Fruit fly (Drosophila melanogaster) whole organism, embryonic: ENCODE measurements around the gene Atg6.

Experiments used
- Asciz ChIP-seq: fragments of 200-800 bp; sonication (Bioruptor generic); optimal IDR thresholded peaks from 2 replicates; lab custom pipeline; 2017; ENCODE audit warnings: missing biosample characterization, mild to moderate bottlenecking, missing genetic modification characterization, missing genetic modification reagents
- Blimp-1 ChIP-seq: fragments of 200-800 bp; sonication (Bioruptor generic); optimal IDR thresholded peaks from 3 replicates; lab custom pipeline; 2018; ENCODE audit warnings: missing biosample characterization, missing genetic modification characterization, mild to moderate bottlenecking, moderate library complexity, missing genetic modification reagents
- CG10959 ChIP-seq: fragments of 200-800 bp; sonication (Bioruptor generic); IDR thresholded peaks from 2 replicates; pipeline ENCODE4 v1.3.6; 2022; ENCODE audit warnings: missing biosample characterization, missing genetic modification characterization
- CG12299 ChIP-seq: fragments of 200-800 bp; sonication (Bioruptor generic); optimal IDR thresholded peaks from 2 replicates; lab custom pipeline; 2018; ENCODE audit warnings: missing biosample characterization, mild to moderate bottlenecking, missing genetic modification characterization
- CG14860 ChIP-seq: fragments of 200-800 bp; sonication (Bioruptor generic); IDR thresholded peaks from 3 replicates; pipeline ENCODE4 v1.3.6; 2022; ENCODE audit warnings: missing biosample characterization, missing genetic modification characterization; ENCODE audit not compliant: partially characterized antibody
- CG1602 ChIP-seq: fragments of 200-800 bp; sonication (Bioruptor generic); optimal IDR thresholded peaks from 3 replicates; lab custom pipeline; 2016; ENCODE audit warnings: missing biosample characterization, missing genetic modification characterization
- CG16779 ChIP-seq: fragments of 200-800 bp; sonication (Bioruptor generic); IDR thresholded peaks from 2 replicates; pipeline ENCODE4 v1.3.6; 2022; ENCODE audit warnings: missing biosample characterization, missing genetic modification characterization
- CG17385 ChIP-seq: fragments of 200-800 bp; sonication (Bioruptor generic); optimal IDR thresholded peaks from 3 replicates; lab custom pipeline; 2018; ENCODE audit warnings: missing biosample characterization, mild to moderate bottlenecking, missing genetic modification characterization
- CG1792 ChIP-seq: fragments of 200-800 bp; sonication (Bioruptor generic); optimal IDR thresholded peaks from 2 replicates; lab custom pipeline; 2016; ENCODE audit warnings: missing biosample characterization, missing genetic modification characterization
- CG1832 ChIP-seq: fragments of 200-800 bp; sonication (Bioruptor generic); optimal IDR thresholded peaks from 2 replicates; lab custom pipeline; 2017; ENCODE audit warnings: missing biosample characterization, mild to moderate bottlenecking, missing genetic modification characterization, inconsistent platforms
- CG2129 ChIP-seq: fragments of 200-800 bp; sonication (Bioruptor generic); IDR thresholded peaks from 2 replicates; pipeline ENCODE4 v1.3.6; 2022; ENCODE audit warnings: missing biosample characterization, missing genetic modification characterization; ENCODE audit not compliant: partially characterized antibody
- CG3407 ChIP-seq: fragments of 200-800 bp; sonication (Bioruptor generic); optimal IDR thresholded peaks from 2 replicates; lab custom pipeline; 2018; ENCODE audit warnings: missing biosample characterization, mild to moderate bottlenecking, missing genetic modification characterization
- CG3847 ChIP-seq: fragments of 200-800 bp; sonication (Bioruptor generic); IDR thresholded peaks from 2 replicates; pipeline ENCODE4 v1.3.6; 2022; ENCODE audit warnings: missing biosample characterization, missing genetic modification characterization
- CG5180 ChIP-seq: fragments of 200-800 bp; sonication (Bioruptor generic); optimal IDR thresholded peaks from 3 replicates; lab custom pipeline; 2017; ENCODE audit warnings: missing biosample characterization, missing genetic modification characterization, mild to moderate bottlenecking, moderate library complexity, missing genetic modification reagents
- Dp ChIP-seq: fragments of 200-800 bp; sonication (Bioruptor generic); optimal IDR thresholded peaks from 2 replicates; lab custom pipeline; 2018; ENCODE audit warnings: missing biosample characterization, mild to moderate bottlenecking, missing genetic modification characterization, moderate library complexity
- Fer1 ChIP-seq: fragments of 200-800 bp; sonication (Bioruptor generic); optimal IDR thresholded peaks from 2 replicates; lab custom pipeline; 2017; ENCODE audit warnings: missing biosample characterization, mild to moderate bottlenecking, missing genetic modification characterization
- Gsc ChIP-seq: fragments of 200-800 bp; sonication (Bioruptor generic); IDR thresholded peaks from 2 replicates; pipeline ENCODE4 v1.3.6; 2022; ENCODE audit warnings: missing biosample characterization, missing genetic modification characterization
- HmgZ ChIP-seq: fragments of 200-800 bp; sonication (Bioruptor generic); optimal IDR thresholded peaks from 2 replicates; lab custom pipeline; 2018; ENCODE audit warnings: missing biosample characterization, mild to moderate bottlenecking, missing genetic modification characterization
- Hmx ChIP-seq: fragments of 200-800 bp; sonication (Bioruptor generic); optimal IDR thresholded peaks from 2 replicates; lab custom pipeline; 2016; ENCODE audit warnings: missing biosample characterization, missing genetic modification characterization
- Hr3 ChIP-seq: fragments of 200-800 bp; sonication (Bioruptor generic); optimal IDR thresholded peaks from 3 replicates; lab custom pipeline; 2016; ENCODE audit warnings: missing biosample characterization, missing genetic modification characterization
- Hsf ChIP-seq: fragments of 200-800 bp; sonication (Bioruptor generic); optimal IDR thresholded peaks from 3 replicates; lab custom pipeline; 2016; ENCODE audit warnings: missing biosample characterization, missing genetic modification characterization
- Lim3 ChIP-seq: fragments of 200-800 bp; sonication (Bioruptor generic); IDR thresholded peaks from 2 replicates; pipeline ENCODE4 v1.3.6; 2022; ENCODE audit warnings: missing biosample characterization, missing genetic modification characterization
- MTF-1 ChIP-seq: fragments of 200-800 bp; sonication (Bioruptor generic); optimal IDR thresholded peaks from 2 replicates; lab custom pipeline; 2018; ENCODE audit warnings: missing biosample characterization, mild to moderate bottlenecking, missing genetic modification characterization, borderline replicate concordance
- Nf-YA ChIP-seq: fragments of 200-800 bp; sonication (Bioruptor generic); IDR thresholded peaks from 2 replicates; pipeline ENCODE4 v1.3.6; 2022; ENCODE audit warnings: missing biosample characterization, missing genetic modification characterization
- Nf-YB ChIP-seq: fragments of 200-800 bp; sonication (Bioruptor generic); optimal IDR thresholded peaks from 3 replicates; lab custom pipeline; 2019; ENCODE audit warnings: missing biosample characterization, mild to moderate bottlenecking, missing genetic modification characterization, moderate library complexity
- Poxn ChIP-seq: fragments of 200-800 bp; sonication (Bioruptor generic); IDR thresholded peaks from 2 replicates; pipeline ENCODE4 v1.3.6; 2022; ENCODE audit warnings: missing biosample characterization, missing genetic modification characterization
- Side ChIP-seq: fragments of 200-800 bp; sonication (Bioruptor generic); optimal IDR thresholded peaks from 2 replicates; lab custom pipeline; 2016; ENCODE audit warnings: missing biosample characterization, missing genetic modification characterization
- Sin3A ChIP-seq: fragments of >200 bp; optimal IDR thresholded peaks from 2 replicates; lab custom pipeline; 2018
- TFAM ChIP-seq: fragments of 200-800 bp; sonication (Bioruptor generic); optimal IDR thresholded peaks from 2 replicates; lab custom pipeline; 2017; ENCODE audit warnings: missing biosample characterization, missing genetic modification characterization, inconsistent platforms
- Vsx1 ChIP-seq: fragments of 200-800 bp; sonication (Bioruptor generic); optimal IDR thresholded peaks from 2 replicates; lab custom pipeline; 2017; ENCODE audit warnings: missing biosample characterization, mild to moderate bottlenecking, missing genetic modification characterization, missing genetic modification reagents
- ara ChIP-seq: fragments of 200-800 bp; sonication (Bioruptor generic); IDR thresholded peaks from 2 replicates; pipeline ENCODE4 v1.3.6; 2022; ENCODE audit warnings: missing biosample characterization, missing genetic modification characterization
- ash1 ChIP-seq: fragments of 200-800 bp; sonication (Bioruptor generic); optimal IDR thresholded peaks from 2 replicates; lab custom pipeline; 2018; ENCODE audit warnings: missing biosample characterization, mild to moderate bottlenecking, missing genetic modification characterization
- cato ChIP-seq: fragments of 200-800 bp; sonication (Bioruptor generic); optimal IDR thresholded peaks from 2 replicates; lab custom pipeline; 2016; ENCODE audit warnings: missing biosample characterization, missing genetic modification characterization, borderline replicate concordance
- croc ChIP-seq: fragments of 200-800 bp; sonication (Bioruptor generic); conservative IDR thresholded peaks from 3 replicates; pipeline ENCODE4 v1.3.6; 2022; ENCODE audit warnings: missing biosample characterization, missing genetic modification characterization
- dan ChIP-seq: fragments of 200-800 bp; sonication (Bioruptor generic); IDR thresholded peaks from 2 replicates; pipeline ENCODE4 v1.3.6; 2022; ENCODE audit warnings: missing biosample characterization, missing genetic modification characterization
- grn ChIP-seq: fragments of 200-800 bp; sonication (Bioruptor generic); optimal IDR thresholded peaks from 3 replicates; lab custom pipeline; 2017; ENCODE audit warnings: missing biosample characterization, missing genetic modification characterization
- oc ChIP-seq: fragments of 200-800 bp; sonication (Bioruptor generic); optimal IDR thresholded peaks from 2 replicates; lab custom pipeline; 2018; ENCODE audit warnings: missing biosample characterization, mild to moderate bottlenecking, missing genetic modification characterization, moderate library complexity
- odd ChIP-seq: fragments of 200-800 bp; sonication (Bioruptor generic); optimal IDR thresholded peaks from 2 replicates; lab custom pipeline; 2017; ENCODE audit warnings: missing biosample characterization, mild to moderate bottlenecking, missing genetic modification characterization
- onecut ChIP-seq: fragments of 200-800 bp; sonication (Bioruptor generic); IDR thresholded peaks from 2 replicates; pipeline ENCODE4 v1.3.6; 2022; ENCODE audit warnings: missing biosample characterization, missing genetic modification characterization
- phol ChIP-seq: fragments of 200-800 bp; sonication (Bioruptor generic); optimal IDR thresholded peaks from 3 replicates; lab custom pipeline; 2018; ENCODE audit warnings: missing biosample characterization, mild to moderate bottlenecking, missing genetic modification characterization, moderate library complexity
- prd ChIP-seq, 3 experiments: fragments of >200 bp in 2 of 3; fragments of 200-800 bp in 1 of 3; sonication (Bioruptor generic) in 1 of 3; optimal IDR thresholded peaks in 2 of 3; IDR thresholded peaks in 1 of 3; 2 replicates in 2 of 3; 3 replicates in 1 of 3; pipeline versions ENCODE4 v1.3.6 to Lab custom; 2017 to 2022; ENCODE audit warnings: missing biosample characterization in 1 of 3, missing genetic modification characterization in 1 of 3
- ranshi ChIP-seq: fragments of 200-800 bp; sonication (Bioruptor generic); IDR thresholded peaks from 2 replicates; pipeline ENCODE4 v1.3.6; 2022; ENCODE audit warnings: missing biosample characterization, missing genetic modification characterization
- sisA ChIP-seq: fragments of 200-800 bp; sonication (Bioruptor generic); IDR thresholded peaks from 2 replicates; pipeline ENCODE4 v1.3.6; 2022; ENCODE audit warnings: missing biosample characterization, missing genetic modification characterization
- so ChIP-seq: fragments of 200-800 bp; sonication (Bioruptor generic); IDR thresholded peaks from 3 replicates; pipeline ENCODE4 v1.3.6; 2022; ENCODE audit warnings: missing biosample characterization, missing genetic modification characterization
- sob ChIP-seq: fragments of 200-800 bp; sonication (Bioruptor generic); IDR thresholded peaks from 2 replicates; pipeline ENCODE4 v1.3.6; 2022; ENCODE audit warnings: missing biosample characterization, missing genetic modification characterization
- sug ChIP-seq: fragments of 200-800 bp; optimal IDR thresholded peaks from 2 replicates; lab custom pipeline; 2019; ENCODE audit warnings: missing biosample characterization, mild to moderate bottlenecking, missing genetic modification characterization, moderate library complexity
- tna ChIP-seq: fragments of 200-800 bp; sonication (Bioruptor generic); IDR thresholded peaks from 2 replicates; pipeline ENCODE4 v1.3.6; 2022; ENCODE audit warnings: missing biosample characterization, missing genetic modification characterization; ENCODE audit not compliant: partially characterized antibody
- vnd ChIP-seq: fragments of 200-800 bp; sonication (Bioruptor generic); IDR thresholded peaks from 3 replicates; pipeline ENCODE4 v1.3.6; 2022; ENCODE audit warnings: missing biosample characterization, missing genetic modification characterization; ENCODE audit not compliant: partially characterized antibody
- zfh2 ChIP-seq: fragments of 200-800 bp; sonication (Bioruptor generic); optimal IDR thresholded peaks from 2 replicates; lab custom pipeline; 2016; ENCODE audit warnings: missing biosample characterization, missing genetic modification characterization

Atg6 gene

dm6 chr3R:24006449-24007159, 44.0 kb downstream of the Atg6 start (continued):
- no peak for TF ChIP-seq zfh2 (GFP tag; lab: Kevin White, UChicago)
- no peak for TF ChIP-seq CG1602 (GFP tag; lab: Kevin White, UChicago)
- no peak for TF ChIP-seq tna (GFP tag; lab: Robert Waterston, UW)
- no peak for TF ChIP-seq CG5180 (GFP tag; lab: Kevin White, UChicago)
- no peak for TF ChIP-seq Vsx1
- TF ChIP-seq sob (GFP tag; lab: Robert Waterston, UW), result no peak
- TF ChIP-seq Lim3 (GFP tag; lab: Robert Waterston, UW), result no peak
- TF ChIP-seq ara, result no peak
- no peak for TF ChIP-seq Gsc (GFP tag; lab: Robert Waterston, UW)
- 0 out of 2 replicates have a peak, but pooled peaks have one; percentile 35 for TF ChIP-seq CG16779 (GFP tag; lab: Robert Waterston, UW)
- peak; percentile 53 for TF ChIP-seq grn
- TF ChIP-seq Nf-YB (GFP tag; lab: Kevin White, UChicago), result no peak
- no peak for TF ChIP-seq phol
- TF ChIP-seq vnd (GFP tag; lab: Robert Waterston, UW), result 0 out of 3 replicates have a peak, but pooled peaks have one; percentile 26
- TF ChIP-seq so (GFP tag; lab: Robert Waterston, UW), result peak; percentile 17; the same call in 1 of the 3 replicates
- TF ChIP-seq sisA (GFP tag; lab: Robert Waterston, UW), result no peak
- no peak for TF ChIP-seq oc (tag; lab: Kevin White, UChicago)
- no peak for TF ChIP-seq CG17385 (GFP tag; lab: Kevin White, UChicago)
- TF ChIP-seq HmgZ, result peak; percentile 13
- TF ChIP-seq CG12299 (tag; lab: Kevin White, UChicago), result no peak
- TF ChIP-seq CG14860 (GFP tag; lab: Robert Waterston, UW), result no peak
- TF ChIP-seq CG3407 (GFP tag; lab: Kevin White, UChicago), result no peak
- TF ChIP-seq CG3847 (GFP tag; lab: Robert Waterston, UW), result no peak
- TF ChIP-seq Hr3, result no peak
- TF ChIP-seq Nf-YA (GFP tag; lab: Robert Waterston, UW), result no peak
- TF ChIP-seq CG2129, result no peak
- TF ChIP-seq Side (GFP tag; lab: Kevin White, UChicago), result no peak
- no peak for TF ChIP-seq CG10959 (GFP tag; lab: Robert Waterston, UW)
- TF ChIP-seq Fer1 (GFP tag; lab: Kevin White, UChicago), result peak; percentile 9
- no peak for TF ChIP-seq dan (GFP tag; lab: Robert Waterston, UW)
- no peak for TF ChIP-seq Hsf (GFP tag; lab: Kevin White, UChicago)
- no peak for TF ChIP-seq prd (optimal IDR thresholded peaks at IDR 0.05; lab: Kevin White, UChicago)
- no peak for TF ChIP-seq prd (GFP tag; IDR thresholded peaks at IDR 0.05; lab: Robert Waterston, UW)
- no peak for TF ChIP-seq TFAM (GFP tag; lab: Kevin White, UChicago)
- no peak for TF ChIP-seq croc (GFP tag; lab: Robert Waterston, UW)
- no peak for TF ChIP-seq Asciz (GFP tag; lab: Kevin White, UChicago)
- no peak for TF ChIP-seq ash1 (GFP tag; lab: Kevin White, UChicago)
- no peak for TF ChIP-seq Sin3A (lab: Kevin White, UChicago)
- no peak for TF ChIP-seq Poxn
- peak; percentile 19 for TF ChIP-seq sug (tag; lab: Kevin White, UChicago)
- no peak for TF ChIP-seq Dp (GFP tag; lab: Kevin White, UChicago)
- TF ChIP-seq CG1792, result no peak
- TF ChIP-seq cato (GFP tag; lab: Kevin White, UChicago), result no peak
- TF ChIP-seq odd (GFP tag; lab: Kevin White, UChicago), result no peak
- TF ChIP-seq Blimp-1 (GFP tag; lab: Kevin White, UChicago), result no peak
- TF ChIP-seq onecut (GFP tag; lab: Robert Waterston, UW), result 0 out of 2 replicates have a peak, but pooled peaks have one; percentile 26
- TF ChIP-seq ranshi, result 0 out of 2 replicates have a peak, but pooled peaks have one; percentile 4
- peak; percentile 1 for TF ChIP-seq CG1832 (GFP tag; lab: Kevin White, UChicago)
- no peak for TF ChIP-seq Hmx (GFP tag; lab: Kevin White, UChicago)
- no peak for TF ChIP-seq MTF-1 (GFP tag; lab: Kevin White, UChicago)
